Worm (Caenorhabditis elegans) whole organism, L1 larva: ENCODE results near the gene fbxa-94.

Experiments used
- C04F5.9 ChIP-seq: sonication (generic microtip); optimal IDR thresholded peaks from 2 replicates; lab custom pipeline; 2016; ENCODE audit warnings: missing genetic modification characterization, missing compliant biosample characterization
- C16A3.4 ChIP-seq: fragments of 150-350 bp; optimal IDR thresholded peaks from 2 replicates; lab custom pipeline; 2014; ENCODE audit warnings: missing biosample characterization, missing genetic modification characterization
- C34B4.2 ChIP-seq: sonication (generic microtip); optimal IDR thresholded peaks from 2 replicates; lab custom pipeline; 2017; ENCODE audit warnings: mild to moderate bottlenecking, missing genetic modification characterization, missing compliant biosample characterization
- alr-1 ChIP-seq: fragments of 200-800 bp; sonication (Bioruptor generic); optimal IDR thresholded peaks from 2 replicates; lab custom pipeline; 2018; ENCODE audit warnings: borderline replicate concordance, mild to moderate bottlenecking, missing genetic modification characterization, missing compliant biosample characterization
- ama-1 ChIP-seq: fragments of 150-350 bp; optimal IDR thresholded peaks from 2 replicates; lab custom pipeline; 2014
- blmp-1 ChIP-seq: fragments of 150-350 bp; optimal IDR thresholded peaks from 2 replicates; lab custom pipeline; 2014; ENCODE audit warnings: missing biosample characterization, missing genetic modification characterization
- ceh-82 ChIP-seq, 3 experiments: fragments of 150-350 bp in 1 of 3; sonication (generic microtip) in 2 of 3; optimal IDR thresholded peaks; 2 replicates each; lab custom pipeline; 2014 to 2017; ENCODE audit warnings: missing biosample characterization in 3 of 3, missing genetic modification characterization in 3 of 3
- ceh-88 ChIP-seq: fragments of 200-800 bp; sonication (Bioruptor generic); IDR thresholded peaks from 2 replicates; pipeline ENCODE4 v1.3.6; 2022; ENCODE audit warnings: missing genetic modification characterization, missing compliant biosample characterization
- ces-1 ChIP-seq: fragments of 150-350 bp; optimal IDR thresholded peaks from 2 replicates; lab custom pipeline; 2014; ENCODE audit warnings: missing biosample characterization, missing genetic modification reagents, missing genetic modification characterization
- dsc-1 ChIP-seq: sonication (generic microtip); optimal IDR thresholded peaks from 2 replicates; lab custom pipeline; 2016; ENCODE audit warnings: mild to moderate bottlenecking, missing genetic modification characterization, missing compliant biosample characterization
- efl-1 ChIP-seq, 4 experiments: fragments of 150-350 bp; optimal IDR thresholded peaks in 3 of 4; peaks in 1 of 4; 1 replicate in 1 of 4; 2 replicates in 3 of 4; lab custom pipeline; 2014; ENCODE audit warnings: missing biosample characterization in 2 of 4, missing genetic modification characterization in 2 of 4, missing genetic modification reagents in 2 of 4
- efl-3 ChIP-seq: fragments of 200-800 bp; sonication (Bioruptor generic); optimal IDR thresholded peaks from 2 replicates; lab custom pipeline; 2018; ENCODE audit warnings: mild to moderate bottlenecking, missing genetic modification characterization, missing compliant biosample characterization
- egl-13 ChIP-seq: sonication (generic microtip); optimal IDR thresholded peaks from 2 replicates; lab custom pipeline; 2016; ENCODE audit warnings: missing genotype, missing genetic modification reagents, missing genetic modification characterization, missing compliant biosample characterization
- egl-27 ChIP-seq, 2 experiments: fragments of 150-350 bp in 1 of 2; sonication (generic microtip); optimal IDR thresholded peaks; 3 replicates each; lab custom pipeline; 2017 to 2018; ENCODE audit warnings: missing biosample characterization in 2 of 2, missing genetic modification characterization in 2 of 2, missing genetic modification reagents in 2 of 2
- elt-2 ChIP-seq: sonication (generic microtip); optimal IDR thresholded peaks from 2 replicates; lab custom pipeline; 2016; ENCODE audit warnings: missing genetic modification characterization, mild to moderate bottlenecking, inconsistent platforms, missing compliant biosample characterization, missing genetic modification reagents
- elt-3 ChIP-seq, 6 experiments: fragments of 150-350 bp in 1 of 6; sonication (generic microtip); optimal IDR thresholded peaks; 2 replicates each; lab custom pipeline; 2017 to 2018; ENCODE audit warnings: missing biosample characterization in 6 of 6, missing genetic modification characterization in 6 of 6, inconsistent platforms in 1 of 6
- ets-5 ChIP-seq: fragments of 200-800 bp; sonication (Bioruptor generic); IDR thresholded peaks from 2 replicates; pipeline ENCODE4 v1.3.6; 2022; ENCODE audit warnings: missing genetic modification characterization, missing compliant biosample characterization
- fos-1 ChIP-seq: fragments of 150-350 bp; optimal IDR thresholded peaks from 2 replicates; lab custom pipeline; 2014; ENCODE audit warnings: missing biosample characterization, missing genetic modification characterization
- grh-1 ChIP-seq: fragments of 200-800 bp; sonication (Bioruptor generic); IDR thresholded peaks from 2 replicates; pipeline ENCODE4 v1.3.6; 2022; ENCODE audit warnings: missing genetic modification reagents, missing genetic modification characterization, missing compliant biosample characterization
- irx-1 ChIP-seq: sonication (generic microtip); optimal IDR thresholded peaks from 2 replicates; lab custom pipeline; 2016; ENCODE audit warnings: missing genetic modification characterization, missing compliant biosample characterization
- isw-1 ChIP-seq: fragments of 200-800 bp; sonication (Bioruptor generic); IDR thresholded peaks from 2 replicates; pipeline ENCODE4 v1.3.6; 2022; ENCODE audit warnings: missing genetic modification characterization, missing compliant biosample characterization
- jun-1 ChIP-seq: fragments of 150-350 bp; optimal IDR thresholded peaks from 2 replicates; lab custom pipeline; 2014; ENCODE audit warnings: missing biosample characterization, missing genetic modification reagents, missing genetic modification characterization
- lin-13 ChIP-seq: fragments of 150-350 bp; optimal IDR thresholded peaks from 2 replicates; lab custom pipeline; 2014; ENCODE audit warnings: missing biosample characterization, missing genetic modification reagents, missing genetic modification characterization
- lin-14 ChIP-seq: fragments of 200-800 bp; sonication (Bioruptor generic); optimal IDR thresholded peaks from 2 replicates; lab custom pipeline; 2018; ENCODE audit warnings: mild to moderate bottlenecking, missing genetic modification characterization, moderate library complexity, missing compliant biosample characterization
- lin-15B ChIP-seq: fragments of 150-350 bp; sonication (generic microtip); optimal IDR thresholded peaks from 3 replicates; lab custom pipeline; 2014; ENCODE audit warnings: missing biosample characterization, missing genetic modification characterization
- mef-2 ChIP-seq: fragments of 150-350 bp; optimal IDR thresholded peaks from 2 replicates; lab custom pipeline; 2014; ENCODE audit warnings: missing biosample characterization, missing genetic modification characterization
- nhr-11 ChIP-seq: fragments of 150-350 bp; optimal IDR thresholded peaks from 2 replicates; lab custom pipeline; 2014; ENCODE audit warnings: missing biosample characterization, missing genetic modification characterization
- nhr-237 ChIP-seq: fragments of 150-350 bp; optimal IDR thresholded peaks from 2 replicates; lab custom pipeline; 2014; ENCODE audit warnings: missing biosample characterization, missing genetic modification characterization
- nhr-28 ChIP-seq: fragments of 150-350 bp; optimal IDR thresholded peaks from 2 replicates; lab custom pipeline; 2014; ENCODE audit warnings: missing biosample characterization, missing genetic modification characterization
- nhr-47 ChIP-seq: sonication (generic microtip); optimal IDR thresholded peaks from 2 replicates; lab custom pipeline; 2016; ENCODE audit warnings: mild to moderate bottlenecking, missing genetic modification characterization, moderate library complexity, missing compliant biosample characterization
- nhr-77 ChIP-seq: fragments of 150-350 bp; optimal IDR thresholded peaks from 2 replicates; lab custom pipeline; 2014; ENCODE audit warnings: missing biosample characterization, missing genetic modification characterization
- nhr-84 ChIP-seq: sonication (generic microtip); optimal IDR thresholded peaks from 2 replicates; lab custom pipeline; 2017; ENCODE audit warnings: missing biosample characterization, missing genetic modification characterization
- nhr-85 ChIP-seq: sonication (generic microtip); peaks from one replicate; lab custom pipeline; 2016; ENCODE audit warnings: missing genetic modification characterization, inconsistent platforms, missing compliant biosample characterization
- nhr-90 ChIP-seq: sonication (generic microtip); optimal IDR thresholded peaks from 2 replicates; lab custom pipeline; 2016; ENCODE audit warnings: mild to moderate bottlenecking, missing genetic modification characterization, missing compliant biosample characterization; ENCODE audit not compliant: poor library complexity
- pqm-1 ChIP-seq: sonication (generic microtip); optimal IDR thresholded peaks from 3 replicates; lab custom pipeline; 2017; ENCODE audit warnings: missing biosample characterization, missing genetic modification characterization
- rnt-1 ChIP-seq: sonication (generic microtip); optimal IDR thresholded peaks from 2 replicates; lab custom pipeline; 2016; ENCODE audit warnings: mild to moderate bottlenecking, missing genetic modification characterization, moderate library complexity, missing compliant biosample characterization
- snpc-4 ChIP-seq: fragments of 150-350 bp; optimal IDR thresholded peaks from 2 replicates; lab custom pipeline; 2014; ENCODE audit warnings: missing biosample characterization, missing genetic modification characterization
- sox-4 ChIP-seq: sonication (generic microtip); optimal IDR thresholded peaks from 2 replicates; lab custom pipeline; 2016; ENCODE audit warnings: missing genetic modification characterization, missing compliant biosample characterization
- sptf-1 ChIP-seq: fragments of 150-350 bp; optimal IDR thresholded peaks from 2 replicates; lab custom pipeline; 2014; ENCODE audit warnings: missing biosample characterization, missing genetic modification characterization
- swsn-7 ChIP-seq: sonication (generic microtip); optimal IDR thresholded peaks from 2 replicates; lab custom pipeline; 2016; ENCODE audit warnings: missing genetic modification characterization, missing compliant biosample characterization
- tlp-1 ChIP-seq: fragments of 150-350 bp; optimal IDR thresholded peaks from 2 replicates; lab custom pipeline; 2014; ENCODE audit warnings: missing biosample characterization, missing genetic modification characterization
- vab-15 ChIP-seq: sonication (generic microtip); optimal IDR thresholded peaks from 2 replicates; lab custom pipeline; 2017; ENCODE audit warnings: missing genotype, mild to moderate bottlenecking, missing genetic modification characterization, missing compliant biosample characterization
- zip-4 ChIP-seq: fragments of 200-800 bp; sonication (Bioruptor generic); optimal IDR thresholded peaks from 2 replicates; lab custom pipeline; 2018; ENCODE audit warnings: mild to moderate bottlenecking, missing genetic modification characterization, moderate library complexity, missing compliant biosample characterization
- ztf-11 ChIP-seq, 2 experiments: sonication (generic microtip); optimal IDR thresholded peaks; 2 replicates each; lab custom pipeline; 2016 to 2017; ENCODE audit warnings: missing genetic modification characterization in 2 of 2, missing biosample characterization in 1 of 2, missing compliant biosample characterization in 1 of 2
- ztf-4 ChIP-seq: fragments of 150-350 bp; optimal IDR thresholded peaks from 2 replicates; lab custom pipeline; 2014; ENCODE audit warnings: missing biosample characterization, missing genetic modification characterization

fbxa-94 gene

ce11 chrV:15571006-15571526 lies 1.6 kb upstream of the fbxa-94 start, which contains the start of gene fbxa-95:
Gene fbxa-95, plus strand, starts transcription at chrV:15571476.
- no peak for TF ChIP-seq elt-3 (tag; optimal IDR thresholded peaks at IDR 0.05; lab: Kevin White, UChicago)
- no peak for TF ChIP-seq nhr-11 (tag; lab: Kevin White, UChicago)
- TF ChIP-seq ama-1 (lab: Kevin White, UChicago): no peak
- TF ChIP-seq ceh-88: no peak
- TF ChIP-seq alr-1 (tag; lab: Kevin White, UChicago): no peak
- TF ChIP-seq nhr-237 (tag; lab: Kevin White, UChicago): no peak
- no peak for TF ChIP-seq grh-1
- TF ChIP-seq zip-4 (GFP tag; lab: Kevin White, UChicago): no peak
- no peak for TF ChIP-seq C04F5.9
- no peak for TF ChIP-seq ets-5 (GFP tag; lab: Robert Waterston, UW)
- no peak for TF ChIP-seq pqm-1 (tag; lab: Kevin White, UChicago)
- no peak for TF ChIP-seq jun-1 (tag; lab: Kevin White, UChicago)
- no peak for TF ChIP-seq irx-1 (tag; lab: Kevin White, UChicago)
- TF ChIP-seq ztf-11 (tag; optimal IDR thresholded peaks at IDR 0.05; lab: Kevin White, UChicago): no peak
- TF ChIP-seq nhr-77 (tag; lab: Kevin White, UChicago): no peak
- TF ChIP-seq, all 84 proteins: peak for 0

ce11 chrV:15575305-15575704 lies 2.6 kb downstream of the fbxa-94 start, which contains the start of gene mdt-28:
Gene mdt-28, minus strand, starts transcription at chrV:15575405.
- TF ChIP-seq tlp-1 (no peak), egl-13 (tag; lab: Kevin White, UChicago) (no peak), egl-27 (tag; optimal IDR thresholded peaks at IDR 0.05; lab: Kevin White, UChicago) (no peak)

ce11 chrV:15577395-15577896 lies 4.7 kb downstream of the fbxa-94 start, which contains the start of gene atx-3:
Gene atx-3, minus strand, starts transcription at chrV:15577445.
- TF ChIP-seq efl-1 (optimal IDR thresholded peaks at IDR 0.05; lab: Kevin White, UChicago) (no peak), efl-1 (GFP tag; optimal IDR thresholded peaks at IDR 0.05 in 1 of 2; lab: Kevin White, UChicago) (peak in 1 of 2 experiments; percentile 4), sox-4 (tag; lab: Kevin White, UChicago) (no peak), C16A3.4 (no peak), nhr-85 (tag; lab: Kevin White, UChicago) (peak; percentile 54), elt-3 (tag; optimal IDR thresholded peaks at IDR 0.05; lab: Kevin White, UChicago) (peak in 1 of 6 experiments; percentile 19), mef-2 (tag; lab: Kevin White, UChicago) (no peak), blmp-1 (tag; lab: Kevin White, UChicago) (peak; percentile 56)

- TF ChIP-seq ces-1 (GFP tag; lab: Kevin White, UChicago) (no peak), ztf-4 (no peak), sox-4 (tag; lab: Kevin White, UChicago) (no peak), nhr-90 (tag; lab: Kevin White, UChicago) (peak; percentile 40), zip-4 (GFP tag; lab: Kevin White, UChicago) (no peak), nhr-237 (tag; lab: Kevin White, UChicago) (no peak), dsc-1 (tag; lab: Kevin White, UChicago) (no peak), jun-1 (tag; lab: Kevin White, UChicago) (no peak), ztf-11 (tag; optimal IDR thresholded peaks at IDR 0.05; lab: Kevin White, UChicago) (no peak), efl-3 (GFP tag; lab: Kevin White, UChicago) (no peak), nhr-28 (no peak), lin-13 (peak; percentile 43), C34B4.2 (no peak), nhr-84 (tag; lab: Kevin White, UChicago) (no peak), sptf-1 (tag; lab: Kevin White, UChicago) (no peak), lin-14 (GFP tag; lab: Kevin White, UChicago) (no peak), lin-15B (tag; lab: Kevin White, UChicago) (no peak), egl-13 (tag; lab: Kevin White, UChicago) (no peak), elt-2 (tag; lab: Kevin White, UChicago) (no peak), nhr-85 (tag; lab: Kevin White, UChicago) (peak; percentile 49), nhr-47 (tag; lab: Kevin White, UChicago) (peak; percentile 57), ceh-82 (tag; optimal IDR thresholded peaks at IDR 0.05; lab: Kevin White, UChicago) (peak in 2 of 3 experiments; percentile 25 to 46), vab-15 (tag; lab: Kevin White, UChicago) (no peak), fos-1 (tag; lab: Kevin White, UChicago) (peak; percentile 41), alr-1 (tag; lab: Kevin White, UChicago) (no peak), snpc-4 (peak; percentile 40), swsn-7 (tag; lab: Kevin White, UChicago) (peak; percentile 46), isw-1 (GFP tag; lab: Robert Waterston, UW) (peak; percentile 40), ceh-88 (no peak), rnt-1 (peak; percentile 59), ama-1 (lab: Kevin White, UChicago) (no peak), irx-1 (tag; lab: Kevin White, UChicago) (no peak)
Observed at ce11 chrV:15578386-15578785, 5.7 kb downstream of the fbxa-94 start, which contains the start of gene F28F8.9. Gene F28F8.9, minus strand, starts transcription at chrV:15578673.
